Comparison of ENCODE assay signal across 1 fruit fly cellular context in the genomic region with DNA sequence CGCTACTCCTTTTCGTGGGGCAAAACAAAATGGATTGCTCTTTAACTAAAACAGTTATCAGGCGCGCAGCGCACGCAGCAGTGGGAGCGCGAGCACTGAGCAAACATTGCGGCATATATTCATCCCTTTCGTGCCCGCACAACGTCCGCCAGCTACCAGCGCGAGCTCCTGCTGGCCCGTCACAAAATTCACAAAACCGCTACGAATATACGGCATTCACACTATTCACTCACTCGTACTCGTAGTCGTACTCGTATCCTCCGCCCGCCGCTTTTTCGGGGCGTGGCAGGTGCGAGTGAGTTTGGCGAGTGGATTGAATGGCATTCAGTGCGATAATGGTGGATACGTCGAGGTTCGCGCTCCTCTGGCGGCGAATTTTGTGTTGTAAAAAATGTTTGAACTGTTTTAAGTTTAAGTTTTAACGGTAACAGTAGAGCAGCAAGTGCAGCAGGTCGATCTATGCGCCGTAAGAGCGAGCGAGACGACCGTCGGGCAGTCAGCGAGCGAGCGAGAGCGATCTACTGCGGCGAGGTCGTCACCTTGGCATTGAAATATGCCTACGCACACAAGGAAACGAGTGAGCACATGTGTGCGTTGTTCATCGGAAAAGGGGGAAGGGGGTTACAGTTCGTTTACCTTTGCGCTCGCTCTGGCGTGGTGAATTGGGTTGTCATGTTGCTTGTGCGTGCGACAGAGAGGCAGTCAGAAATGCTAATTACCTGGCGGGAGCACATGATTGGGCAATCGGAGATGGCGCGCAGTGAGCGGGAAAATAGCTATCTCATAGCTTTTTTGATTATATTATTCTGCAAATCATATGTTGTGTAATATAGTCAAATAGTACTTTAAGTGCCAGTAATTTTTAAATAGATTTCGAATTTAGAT.
A peak's percentile ranks its signal among the peaks of the same experiment; 100 is the strongest.
TF ChIP-seq lines count a peak whose summit lies in the region.

No protein-coding gene starts in this region.

TF ChIP-seq in whole organism, embryonic, 481 proteins besides CTCF, POLR2A, EP300 and RAD21 (continued from another document and continues in another):
- TF ChIP-seq CG16863 (GFP tag; optimal IDR thresholded peaks at IDR 0.05; lab: Kevin White, UChicago) (peak; percentile 14), CG10431 (GFP tag; optimal IDR thresholded peaks at IDR 0.05; lab: Kevin White, UChicago) (peak; percentile 57), bigmax (GFP tag; optimal IDR thresholded peaks at IDR 0.05; lab: Kevin White, UChicago) (no peak), B-H2 (GFP tag; optimal IDR thresholded peaks at IDR 0.05; lab: Kevin White, UChicago) (peak; percentile 53), CG8281 (tag; optimal IDR thresholded peaks at IDR 0.05; lab: Kevin White, UChicago) (peak; percentile 14), pb (GFP tag; optimal IDR thresholded peaks at IDR 0.05; lab: Kevin White, UChicago) (peak; percentile 53), Bteb2 (GFP tag; optimal IDR thresholded peaks at IDR 0.05; lab: Kevin White, UChicago) (no peak), ATbp (GFP tag; optimal IDR thresholded peaks at IDR 0.05; lab: Kevin White, UChicago) (no peak), ftz-f1 (GFP tag; optimal IDR thresholded peaks at IDR 0.05; lab: Kevin White, UChicago) (peak; percentile 100), dan (GFP tag; IDR thresholded peaks at IDR 0.05; lab: Robert Waterston, UW) (no peak), CG11456 (GFP tag; IDR thresholded peaks at IDR 0.05; lab: Robert Waterston, UW) (no peak), YL-1 (GFP tag; optimal IDR thresholded peaks at IDR 0.05; lab: Kevin White, UChicago) (peak; percentile 53), Hr78 (GFP tag; optimal IDR thresholded peaks at IDR 0.05; lab: Kevin White, UChicago) (peak in 1 of 2 experiments; percentile 100), CG11695 (GFP tag; IDR thresholded peaks at IDR 0.05; lab: Robert Waterston, UW) (no peak), Dref (GFP tag; IDR thresholded peaks at IDR 0.05; lab: Robert Waterston, UW) (no peak), salm (tag; optimal IDR thresholded peaks at IDR 0.05; lab: Kevin White, UChicago) (no peak), CG12299 (tag; optimal IDR thresholded peaks at IDR 0.05; lab: Kevin White, UChicago) (peak; percentile 20), CG8388 (GFP tag; optimal IDR thresholded peaks at IDR 0.05; lab: Kevin White, UChicago) (no peak), pzg (GFP tag; optimal IDR thresholded peaks at IDR 0.05; lab: Kevin White, UChicago) (peak; percentile 18), pho (GFP tag; optimal IDR thresholded peaks at IDR 0.05; lab: Kevin White, UChicago) (peak; percentile 53), CG14014 (GFP tag; IDR thresholded peaks at IDR 0.05; lab: Robert Waterston, UW) (no peak), sug (tag; optimal IDR thresholded peaks at IDR 0.05; lab: Kevin White, UChicago) (peak; percentile 88), Hsf (GFP tag; optimal IDR thresholded peaks at IDR 0.05; lab: Kevin White, UChicago) (peak; percentile 45), ci (GFP tag; IDR thresholded peaks at IDR 0.05; lab: Robert Waterston, UW) (no peak), CG11398 (GFP tag; optimal IDR thresholded peaks at IDR 0.05; lab: Kevin White, UChicago) (no peak), da (GFP tag; optimal IDR thresholded peaks at IDR 0.05; lab: Kevin White, UChicago) (peak; percentile 10), CG6683 (GFP tag; optimal IDR thresholded peaks at IDR 0.05; lab: Kevin White, UChicago) (peak; percentile 59), MTF-1 (GFP tag; optimal IDR thresholded peaks at IDR 0.05; lab: Kevin White, UChicago; ENCODE audit: borderline replicate concordance) (peak; percentile 42), C15 (GFP tag; IDR thresholded peaks at IDR 0.05; lab: Robert Waterston, UW) (no peak), BtbVII (GFP tag; optimal IDR thresholded peaks at IDR 0.05; lab: Kevin White, UChicago) (peak; percentile 78), CG9817 (tag; optimal IDR thresholded peaks at IDR 0.05; lab: Kevin White, UChicago) (peak; percentile 20), wor (GFP tag; IDR thresholded peaks at IDR 0.05; lab: Robert Waterston, UW) (no peak), trh (GFP tag; optimal IDR thresholded peaks at IDR 0.05; lab: Kevin White, UChicago) (no peak), Mrtf (GFP tag; IDR thresholded peaks at IDR 0.05; lab: Robert Waterston, UW) (no peak), CG8290 (GFP tag; optimal IDR thresholded peaks at IDR 0.05; lab: Kevin White, UChicago) (no peak), CG8290 (tag; optimal IDR thresholded peaks at IDR 0.05; lab: Kevin White, UChicago) (peak; percentile 63 to 89), CG17912 (GFP tag; optimal IDR thresholded peaks at IDR 0.05; lab: Kevin White, UChicago) (peak; percentile 81), CG3407 (GFP tag; optimal IDR thresholded peaks at IDR 0.05; lab: Kevin White, UChicago) (peak; percentile 33), sc (optimal IDR thresholded peaks at IDR 0.05; lab: Kevin White, UChicago) (no peak), sc (GFP tag; optimal IDR thresholded peaks at IDR 0.05; lab: Kevin White, UChicago) (peak; percentile 49), ro (GFP tag; IDR thresholded peaks at IDR 0.05; lab: Robert Waterston, UW) (no peak), CG10979 (tag; optimal IDR thresholded peaks at IDR 0.05; lab: Kevin White, UChicago) (peak; percentile 37), CG14050 (GFP tag; IDR thresholded peaks at IDR 0.05; lab: Robert Waterston, UW) (no peak), vnd (GFP tag; IDR thresholded peaks at IDR 0.05; lab: Robert Waterston, UW; ENCODE audit: partially characterized antibody) (no peak), CG42726 (GFP tag; IDR thresholded peaks at IDR 0.05; lab: Robert Waterston, UW; ENCODE audit: partially characterized antibody) (no peak), CG7987 (GFP tag; optimal IDR thresholded peaks at IDR 0.05; lab: Kevin White, UChicago) (peak; percentile 86), CG11247 (GFP tag; IDR thresholded peaks at IDR 0.05; lab: Robert Waterston, UW) (no peak), Mad (GFP tag; optimal IDR thresholded peaks at IDR 0.05; lab: Kevin White, UChicago) (no peak), crol (GFP tag; IDR thresholded peaks at IDR 0.05; lab: Robert Waterston, UW) (no peak), NK7.1 (GFP tag; optimal IDR thresholded peaks at IDR 0.05; lab: Kevin White, UChicago) (no peak), CG12942 (GFP tag; optimal IDR thresholded peaks at IDR 0.05; lab: Kevin White, UChicago) (peak; percentile 8), NC2α (GFP tag; optimal IDR thresholded peaks at IDR 0.05; lab: Kevin White, UChicago) (no peak), ab (GFP tag; optimal IDR thresholded peaks at IDR 0.05; lab: Kevin White, UChicago) (peak; percentile 61), ranshi (GFP tag; IDR thresholded peaks at IDR 0.05; lab: Robert Waterston, UW) (no peak), row (GFP tag; IDR thresholded peaks at IDR 0.05; lab: Robert Waterston, UW) (no peak), Meics (GFP tag; optimal IDR thresholded peaks at IDR 0.05; lab: Kevin White, UChicago) (peak; percentile 77), gcm (GFP tag; optimal IDR thresholded peaks at IDR 0.05; lab: Kevin White, UChicago) (peak; percentile 70), HHEX (GFP tag; optimal IDR thresholded peaks at IDR 0.05; lab: Kevin White, UChicago) (peak; percentile 76), gsb (GFP tag; IDR thresholded peaks at IDR 0.05; lab: Robert Waterston, UW) (no peak), CG18476 (GFP tag; optimal IDR thresholded peaks at IDR 0.05; lab: Kevin White, UChicago) (peak; percentile 15), CG1602 (GFP tag; optimal IDR thresholded peaks at IDR 0.05; lab: Kevin White, UChicago) (peak; percentile 38), CG9437 (GFP tag; optimal IDR thresholded peaks at IDR 0.05; lab: Kevin White, UChicago) (peak; percentile 1), H15 (GFP tag; IDR thresholded peaks at IDR 0.05; lab: Robert Waterston, UW) (no peak), Tbp (GFP tag; optimal IDR thresholded peaks at IDR 0.05; lab: Kevin White, UChicago) (no peak), gsb-n (tag; optimal IDR thresholded peaks at IDR 0.05; lab: Kevin White, UChicago) (peak; percentile 98), ewg (GFP tag; optimal IDR thresholded peaks at IDR 0.05; lab: Kevin White, UChicago) (peak; percentile 35), pfk (GFP tag; optimal IDR thresholded peaks at IDR 0.05; lab: Kevin White, UChicago) (peak; percentile 24), Aef1 (GFP tag; IDR thresholded peaks at IDR 0.05; lab: Robert Waterston, UW) (no peak), CG4404 (GFP tag; IDR thresholded peaks at IDR 0.05; lab: Robert Waterston, UW) (no peak), Neu2 (GFP tag; optimal IDR thresholded peaks at IDR 0.05; lab: Kevin White, UChicago; ENCODE audit: borderline replicate concordance) (no peak), danr (GFP tag; IDR thresholded peaks at IDR 0.05; lab: Robert Waterston, UW) (no peak), CG8924 (tag; optimal IDR thresholded peaks at IDR 0.05; lab: Kevin White, UChicago) (peak; percentile 35), CG18619 (GFP tag; optimal IDR thresholded peaks at IDR 0.05; lab: Kevin White, UChicago) (peak; percentile 60), Nf-YC (tag; optimal IDR thresholded peaks at IDR 0.05; lab: Kevin White, UChicago) (peak; percentile 87), CG11504 (tag; optimal IDR thresholded peaks at IDR 0.05; lab: Kevin White, UChicago) (peak; percentile 69), h (optimal IDR thresholded peaks at IDR 0.05; lab: Kevin White, UChicago) (no peak), emc (GFP tag; optimal IDR thresholded peaks at IDR 0.05; lab: Kevin White, UChicago) (no peak), insv (GFP tag; optimal IDR thresholded peaks at IDR 0.05; lab: Kevin White, UChicago) (peak in 1 of 2 experiments; percentile 56), tgo (GFP tag; IDR thresholded peaks at IDR 0.05; lab: Robert Waterston, UW) (no peak), odd (GFP tag; optimal IDR thresholded peaks at IDR 0.05; lab: Kevin White, UChicago) (peak; percentile 38), zen2 (GFP tag; IDR thresholded peaks at IDR 0.05; lab: Robert Waterston, UW; ENCODE audit: partially characterized antibody) (no peak), Hey (tag; optimal IDR thresholded peaks at IDR 0.05; lab: Kevin White, UChicago) (peak; percentile 38), CG17186 (GFP tag; optimal IDR thresholded peaks at IDR 0.05; lab: Kevin White, UChicago) (no peak), D19A (tag; optimal IDR thresholded peaks at IDR 0.05; lab: Kevin White, UChicago) (peak; percentile 61), Adf1 (GFP tag; IDR thresholded peaks at IDR 0.05; lab: Robert Waterston, UW) (no peak), CG18011 (GFP tag; optimal IDR thresholded peaks at IDR 0.05; lab: Kevin White, UChicago) (no peak), CHES-1-like (GFP tag; optimal IDR thresholded peaks at IDR 0.05; lab: Kevin White, UChicago) (peak; percentile 3), CG14710 (tag; optimal IDR thresholded peaks at IDR 0.05; lab: Kevin White, UChicago) (peak; percentile 38), CG8765 (GFP tag; IDR thresholded peaks at IDR 0.05; lab: Robert Waterston, UW) (no peak), Nf-YA (GFP tag; IDR thresholded peaks at IDR 0.05; lab: Robert Waterston, UW) (no peak), lov (optimal IDR thresholded peaks at IDR 0.05; lab: Kevin White, UChicago) (no peak), lov (GFP tag; IDR thresholded peaks at IDR 0.05; lab: Robert Waterston, UW) (no peak), Gsc (GFP tag; IDR thresholded peaks at IDR 0.05; lab: Robert Waterston, UW) (no peak), repo (GFP tag; optimal IDR thresholded peaks at IDR 0.05; lab: Kevin White, UChicago) (no peak), Ptx1 (GFP tag; IDR thresholded peaks at IDR 0.05; lab: Robert Waterston, UW) (no peak), gcm2 (GFP tag; optimal IDR thresholded peaks at IDR 0.05; lab: Kevin White, UChicago) (no peak), jigr1 (GFP tag; IDR thresholded peaks at IDR 0.05; lab: Robert Waterston, UW) (no peak), crc (GFP tag; optimal IDR thresholded peaks at IDR 0.05; lab: Kevin White, UChicago) (no peak), pros (GFP tag; optimal IDR thresholded peaks at IDR 0.05; lab: Kevin White, UChicago) (peak; percentile 91), CG3847 (GFP tag; IDR thresholded peaks at IDR 0.05; lab: Robert Waterston, UW) (no peak), unc-4 (GFP tag; IDR thresholded peaks at IDR 0.05; lab: Robert Waterston, UW; ENCODE audit: partially characterized antibody) (no peak), ac (GFP tag; optimal IDR thresholded peaks at IDR 0.05; lab: Kevin White, UChicago) (peak; percentile 39), Fer2 (tag; optimal IDR thresholded peaks at IDR 0.05; lab: Kevin White, UChicago) (peak; percentile 20), otp (GFP tag; IDR thresholded peaks at IDR 0.05; lab: Robert Waterston, UW) (no peak), CoRest (tag; optimal IDR thresholded peaks at IDR 0.05; lab: Kevin White, UChicago) (peak; percentile 67), bowl (GFP tag; IDR thresholded peaks at IDR 0.05; lab: Robert Waterston, UW) (no peak), gce (GFP tag; IDR thresholded peaks at IDR 0.05; lab: Robert Waterston, UW) (no peak), CG1233 (GFP tag; optimal IDR thresholded peaks at IDR 0.05; lab: Kevin White, UChicago) (peak; percentile 29), schlank (tag; optimal IDR thresholded peaks at IDR 0.05; lab: Kevin White, UChicago) (peak; percentile 55), amos (GFP tag; IDR thresholded peaks at IDR 0.05; lab: Robert Waterston, UW; ENCODE audit: partially characterized antibody) (no peak), Asciz (GFP tag; optimal IDR thresholded peaks at IDR 0.05; lab: Kevin White, UChicago) (peak; percentile 11), rib (GFP tag; IDR thresholded peaks at IDR 0.05; lab: Robert Waterston, UW) (no peak), scrt (GFP tag; optimal IDR thresholded peaks at IDR 0.05; lab: Kevin White, UChicago) (peak; percentile 57), unpg (GFP tag; optimal IDR thresholded peaks at IDR 0.05; lab: Kevin White, UChicago) (peak; percentile 34), CG8944 (GFP tag; optimal IDR thresholded peaks at IDR 0.05; lab: Kevin White, UChicago) (no peak), ind (GFP tag; optimal IDR thresholded peaks at IDR 0.05; lab: Kevin White, UChicago) (peak; percentile 13), Kr (GFP tag; optimal IDR thresholded peaks at IDR 0.05; lab: Kevin White, UChicago) (peak; percentile 49), CG2202 (tag; optimal IDR thresholded peaks at IDR 0.05; lab: Kevin White, UChicago) (no peak), cato (GFP tag; optimal IDR thresholded peaks at IDR 0.05; lab: Kevin White, UChicago; ENCODE audit: borderline replicate concordance) (no peak), CG12155 (GFP tag; optimal IDR thresholded peaks at IDR 0.05; lab: Kevin White, UChicago) (peak; percentile 97), CG7372 (GFP tag; IDR thresholded peaks at IDR 0.05; lab: Robert Waterston, UW) (no peak), Atf6 (GFP tag; IDR thresholded peaks at IDR 0.05; lab: Robert Waterston, UW) (no peak), CG15011 (GFP tag; optimal IDR thresholded peaks at IDR 0.05; lab: Kevin White, UChicago) (peak; percentile 53), CG6272 (GFP tag; IDR thresholded peaks at IDR 0.05; lab: Robert Waterston, UW) (peak; percentile 43), CG7357 (GFP tag; IDR thresholded peaks at IDR 0.05; lab: Robert Waterston, UW) (peak; percentile 87)
